Fruit fly (Drosophila melanogaster) whole organism, embryonic: ENCODE measurements around the gene CG6839.

ENCODE experiments used
- CG10209 ChIP-seq: fragments of 200-800 bp; sonication (Bioruptor generic); optimal IDR thresholded peaks from 3 replicates; lab custom pipeline; 2017; ENCODE audit warnings: missing biosample characterization, mild to moderate bottlenecking, missing genetic modification characterization, missing genetic modification reagents
- CG10565 ChIP-seq: fragments of 200-800 bp; sonication (Bioruptor generic); optimal IDR thresholded peaks from 3 replicates; lab custom pipeline; 2016; ENCODE audit warnings: missing biosample characterization, mild to moderate bottlenecking, missing genetic modification characterization
- CG11247 ChIP-seq: fragments of 200-800 bp; sonication (Bioruptor generic); IDR thresholded peaks from 2 replicates; pipeline ENCODE4 v1.3.6; 2022; ENCODE audit warnings: missing biosample characterization, missing genetic modification characterization
- CG11398 ChIP-seq: fragments of 200-800 bp; sonication (Bioruptor generic); optimal IDR thresholded peaks from 2 replicates; lab custom pipeline; 2016; ENCODE audit warnings: missing biosample characterization, missing genetic modification characterization
- CG11504 ChIP-seq: fragments of 200-800 bp; sonication (Bioruptor generic); optimal IDR thresholded peaks from 3 replicates; lab custom pipeline; 2019; ENCODE audit warnings: missing biosample characterization, mild to moderate bottlenecking, missing genetic modification characterization, moderate library complexity
- CG15011 ChIP-seq: fragments of 200-800 bp; sonication (Bioruptor generic); optimal IDR thresholded peaks from 3 replicates; lab custom pipeline; 2018; ENCODE audit warnings: missing biosample characterization, mild to moderate bottlenecking, missing genetic modification characterization
- CG1603 ChIP-seq: fragments of 200-800 bp; sonication (Bioruptor generic); optimal IDR thresholded peaks from 2 replicates; lab custom pipeline; 2019; ENCODE audit warnings: missing biosample characterization, mild to moderate bottlenecking, missing genetic modification characterization, moderate library complexity
- CG16779 ChIP-seq: fragments of 200-800 bp; sonication (Bioruptor generic); IDR thresholded peaks from 2 replicates; pipeline ENCODE4 v1.3.6; 2022; ENCODE audit warnings: missing biosample characterization, missing genetic modification characterization
- CG16813 ChIP-seq: fragments of 200-800 bp; sonication (Bioruptor generic); IDR thresholded peaks from 3 replicates; pipeline ENCODE4 v1.3.6; 2022; ENCODE audit warnings: missing biosample characterization, missing genetic modification characterization; ENCODE audit not compliant: partially characterized antibody
- CG16815 ChIP-seq: fragments of 200-800 bp; sonication (Bioruptor generic); optimal IDR thresholded peaks from 3 replicates; lab custom pipeline; 2017; ENCODE audit warnings: missing biosample characterization, mild to moderate bottlenecking, missing genetic modification characterization
- CG18011 ChIP-seq: fragments of 200-800 bp; sonication (Bioruptor generic); optimal IDR thresholded peaks from 2 replicates; lab custom pipeline; 2017; ENCODE audit warnings: missing biosample characterization, missing genetic modification characterization, mild to moderate bottlenecking, moderate library complexity, missing genotype
- CG2678 ChIP-seq: fragments of 200-800 bp; sonication (Bioruptor generic); optimal IDR thresholded peaks from 3 replicates; lab custom pipeline; 2019; ENCODE audit warnings: missing biosample characterization, mild to moderate bottlenecking, missing genetic modification characterization, moderate library complexity
- CG3281 ChIP-seq: fragments of 200-800 bp; sonication (Bioruptor generic); optimal IDR thresholded peaks from 3 replicates; lab custom pipeline; 2017; ENCODE audit warnings: missing biosample characterization, mild to moderate bottlenecking, missing genetic modification characterization
- CG4617 ChIP-seq: fragments of 200-800 bp; sonication (Bioruptor generic); optimal IDR thresholded peaks from 3 replicates; lab custom pipeline; 2016; ENCODE audit warnings: missing biosample characterization, missing genetic modification characterization, borderline replicate concordance
- CG4730 ChIP-seq: fragments of 200-800 bp; sonication (Bioruptor generic); IDR thresholded peaks from 2 replicates; pipeline ENCODE4 v1.3.6; 2022; ENCODE audit warnings: missing biosample characterization, missing genetic modification characterization
- CG7271 ChIP-seq: fragments of 200-800 bp; sonication (Bioruptor generic); optimal IDR thresholded peaks from 2 replicates; lab custom pipeline; 2018; ENCODE audit warnings: missing biosample characterization, mild to moderate bottlenecking, missing genetic modification characterization, moderate library complexity
- CG7556 ChIP-seq: fragments of 200-800 bp; sonication (Bioruptor generic); optimal IDR thresholded peaks from 2 replicates; lab custom pipeline; 2017; ENCODE audit warnings: missing biosample characterization, mild to moderate bottlenecking, missing genetic modification characterization
- CG7745 ChIP-seq: fragments of 200-800 bp; sonication (Bioruptor generic); optimal IDR thresholded peaks from 2 replicates; lab custom pipeline; 2018; ENCODE audit warnings: missing biosample characterization, mild to moderate bottlenecking, missing genetic modification characterization, moderate library complexity
- CG7786 ChIP-seq: fragments of 200-800 bp; sonication (Bioruptor generic); optimal IDR thresholded peaks from 2 replicates; lab custom pipeline; 2016; ENCODE audit warnings: missing biosample characterization, missing genetic modification characterization
- CG7928 ChIP-seq: fragments of 200-800 bp; sonication (Bioruptor generic); optimal IDR thresholded peaks from 2 replicates; lab custom pipeline; 2017; ENCODE audit warnings: missing biosample characterization, mild to moderate bottlenecking, missing genetic modification characterization
- CG7987 ChIP-seq: fragments of 200-800 bp; sonication (Bioruptor generic); optimal IDR thresholded peaks from 2 replicates; lab custom pipeline; 2018; ENCODE audit warnings: missing biosample characterization, mild to moderate bottlenecking, missing genetic modification characterization, moderate library complexity
- D19A ChIP-seq: fragments of 200-800 bp; optimal IDR thresholded peaks from 3 replicates; lab custom pipeline; 2019; ENCODE audit warnings: missing biosample characterization, mild to moderate bottlenecking, missing genetic modification characterization, moderate library complexity
- D19B ChIP-seq: fragments of 200-800 bp; sonication (Bioruptor generic); optimal IDR thresholded peaks from 2 replicates; lab custom pipeline; 2017; ENCODE audit warnings: missing biosample characterization, mild to moderate bottlenecking, missing genetic modification characterization
- Dad ChIP-seq: fragments of 200-800 bp; sonication (Bioruptor generic); optimal IDR thresholded peaks from 3 replicates; lab custom pipeline; 2016; ENCODE audit warnings: missing biosample characterization, missing genetic modification characterization
- Dek ChIP-seq: fragments of 200-800 bp; sonication (Bioruptor generic); optimal IDR thresholded peaks from 3 replicates; lab custom pipeline; 2019; ENCODE audit warnings: missing biosample characterization, mild to moderate bottlenecking, missing genetic modification characterization, moderate library complexity
- Doc2 ChIP-seq: fragments of 200-800 bp; sonication (Bioruptor generic); IDR thresholded peaks from 2 replicates; pipeline ENCODE4 v1.3.6; 2022; ENCODE audit warnings: missing biosample characterization, missing genetic modification characterization
- ERR ChIP-seq: fragments of 200-800 bp; sonication (Bioruptor generic); optimal IDR thresholded peaks from 2 replicates; lab custom pipeline; 2016; ENCODE audit warnings: missing biosample characterization, missing genetic modification characterization
- Elba2 ChIP-seq: fragments of 200-800 bp; sonication (Bioruptor generic); optimal IDR thresholded peaks from 3 replicates; lab custom pipeline; 2016; ENCODE audit warnings: missing biosample characterization, missing genetic modification characterization
- H15 ChIP-seq: fragments of 200-800 bp; sonication (Bioruptor generic); IDR thresholded peaks from 3 replicates; pipeline ENCODE4 v1.3.6; 2022; ENCODE audit warnings: missing biosample characterization, missing genetic modification characterization
- HmgD ChIP-seq: fragments of 200-800 bp; sonication (Bioruptor generic); optimal IDR thresholded peaks from 3 replicates; lab custom pipeline; 2016; ENCODE audit warnings: missing biosample characterization, missing genetic modification characterization
- Lim3 ChIP-seq: fragments of 200-800 bp; sonication (Bioruptor generic); IDR thresholded peaks from 2 replicates; pipeline ENCODE4 v1.3.6; 2022; ENCODE audit warnings: missing biosample characterization, missing genetic modification characterization
- Nf-YB ChIP-seq: fragments of 200-800 bp; sonication (Bioruptor generic); optimal IDR thresholded peaks from 3 replicates; lab custom pipeline; 2019; ENCODE audit warnings: missing biosample characterization, mild to moderate bottlenecking, missing genetic modification characterization, moderate library complexity
- Sox100B ChIP-seq: fragments of 200-800 bp; sonication (Bioruptor generic); optimal IDR thresholded peaks from 3 replicates; lab custom pipeline; 2018; ENCODE audit warnings: missing biosample characterization, mild to moderate bottlenecking, missing genetic modification characterization
- bsh ChIP-seq, 2 experiments: fragments of 200-800 bp; sonication (Bioruptor generic); optimal IDR thresholded peaks; 2 replicates each; lab custom pipeline; 2017 to 2018; ENCODE audit warnings: mild to moderate bottlenecking in 2 of 2, missing biosample characterization in 2 of 2, missing genetic modification characterization in 2 of 2, moderate library complexity in 1 of 2
- cad ChIP-seq: fragments of >200 bp; optimal IDR thresholded peaks from 2 replicates; lab custom pipeline; 2017; ENCODE audit warnings: missing biosample characterization, missing genetic modification characterization
- dysf ChIP-seq: fragments of 200-800 bp; sonication (Bioruptor generic); IDR thresholded peaks from 3 replicates; pipeline ENCODE4 v1.3.6; 2022; ENCODE audit warnings: missing biosample characterization, missing genetic modification characterization
- gce ChIP-seq: fragments of 200-800 bp; sonication (Bioruptor generic); IDR thresholded peaks from 3 replicates; pipeline ENCODE4 v1.3.6; 2022; ENCODE audit warnings: missing biosample characterization, missing genetic modification characterization
- gcm ChIP-seq: fragments of 200-800 bp; sonication (Bioruptor generic); optimal IDR thresholded peaks from 2 replicates; lab custom pipeline; 2019; ENCODE audit warnings: missing biosample characterization, mild to moderate bottlenecking, missing genetic modification characterization, moderate library complexity
- hbn ChIP-seq: fragments of 200-800 bp; sonication (Bioruptor generic); IDR thresholded peaks from 2 replicates; pipeline ENCODE4 v1.3.6; 2022; ENCODE audit warnings: missing biosample characterization, missing genetic modification characterization; ENCODE audit not compliant: partially characterized antibody
- nerfin-1 ChIP-seq: fragments of 200-800 bp; sonication (Bioruptor generic); optimal IDR thresholded peaks from 3 replicates; lab custom pipeline; 2019; ENCODE audit warnings: missing biosample characterization, mild to moderate bottlenecking, missing genetic modification characterization, moderate library complexity
- otp ChIP-seq: fragments of 200-800 bp; sonication (Bioruptor generic); IDR thresholded peaks from 3 replicates; pipeline ENCODE4, ENCODE4 v1.3.6; 2022; ENCODE audit warnings: missing biosample characterization, missing genetic modification characterization
- pita ChIP-seq: fragments of 200-800 bp; sonication (Bioruptor generic); optimal IDR thresholded peaks from 2 replicates; lab custom pipeline; 2017; ENCODE audit warnings: missing biosample characterization, mild to moderate bottlenecking, missing genetic modification characterization
- psq ChIP-seq: fragments of 200-800 bp; sonication (Bioruptor generic); optimal IDR thresholded peaks from 2 replicates; lab custom pipeline; 2017; ENCODE audit warnings: missing biosample characterization, missing genetic modification characterization
- pzg ChIP-seq: fragments of 200-800 bp; sonication (Bioruptor generic); optimal IDR thresholded peaks from 3 replicates; lab custom pipeline; 2018; ENCODE audit warnings: missing biosample characterization, mild to moderate bottlenecking, missing genetic modification characterization, moderate library complexity
- sna ChIP-seq: fragments of 200-800 bp; sonication (Bioruptor generic); IDR thresholded peaks from 2 replicates; pipeline ENCODE4 v1.3.6; 2022; ENCODE audit warnings: missing biosample characterization, missing genetic modification characterization; ENCODE audit not compliant: partially characterized antibody
- sob ChIP-seq: fragments of 200-800 bp; sonication (Bioruptor generic); IDR thresholded peaks from 2 replicates; pipeline ENCODE4 v1.3.6; 2022; ENCODE audit warnings: missing biosample characterization, missing genetic modification characterization
- tna ChIP-seq: fragments of 200-800 bp; sonication (Bioruptor generic); IDR thresholded peaks from 2 replicates; pipeline ENCODE4 v1.3.6; 2022; ENCODE audit warnings: missing biosample characterization, missing genetic modification characterization; ENCODE audit not compliant: partially characterized antibody
- trem ChIP-seq: fragments of 200-800 bp; optimal IDR thresholded peaks from 3 replicates; lab custom pipeline; 2019; ENCODE audit warnings: missing biosample characterization, mild to moderate bottlenecking, missing genetic modification characterization, moderate library complexity
- trh ChIP-seq: fragments of 200-800 bp; sonication (Bioruptor generic); optimal IDR thresholded peaks from 2 replicates; lab custom pipeline; 2016; ENCODE audit warnings: missing biosample characterization, missing genetic modification characterization
- vfl ChIP-seq: fragments of 200-800 bp; sonication (Bioruptor generic); optimal IDR thresholded peaks from 2 replicates; lab custom pipeline; 2016; ENCODE audit warnings: missing biosample characterization, missing genetic modification characterization
- wdn ChIP-seq: fragments of 200-800 bp; sonication (Bioruptor generic); IDR thresholded peaks from 2 replicates; pipeline ENCODE4 v1.3.6; 2022; ENCODE audit warnings: missing biosample characterization, missing genetic modification characterization

The CG6839 gene

DNA sequence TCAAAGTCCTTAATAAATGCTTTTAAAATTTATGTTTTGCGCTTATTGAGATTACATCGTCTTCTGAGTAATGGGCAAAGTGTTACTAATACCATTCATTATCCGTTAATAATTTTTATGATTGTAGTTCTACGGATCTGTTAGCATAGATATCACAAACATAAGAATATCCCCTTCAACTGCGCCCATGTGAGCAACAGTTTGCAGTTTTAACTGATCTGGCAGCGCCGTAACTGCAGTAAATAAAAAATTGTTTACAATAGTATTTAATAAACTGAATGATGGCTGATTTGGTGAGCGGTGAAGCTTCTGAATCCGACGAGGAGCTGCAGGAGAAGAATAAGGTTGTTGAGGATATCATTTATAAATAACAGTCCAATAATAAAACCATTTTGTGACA lies 47.4 kb upstream of the CG6839 start, which contains the start of gene Blos3 (continued):
- TF ChIP-seq dysf (GFP tag; lab: Robert Waterston, UW) = no peak
- no peak for TF ChIP-seq cad (GFP tag; lab: Kevin White, UChicago)
- no peak for TF ChIP-seq Elba2 (GFP tag; lab: Kevin White, UChicago)
- TF ChIP-seq CG11504 = no peak
- TF ChIP-seq CG3281 (GFP tag; lab: Kevin White, UChicago) = peak; percentile 52
- no peak for TF ChIP-seq CG4730 (GFP tag; lab: Robert Waterston, UW)
- TF ChIP-seq Dad (GFP tag; lab: Kevin White, UChicago) = peak; percentile 15
- no peak for TF ChIP-seq CG18011 (GFP tag; lab: Kevin White, UChicago)
- no peak for TF ChIP-seq otp (GFP tag; lab: Robert Waterston, UW)
- peak; percentile 37 for TF ChIP-seq CG7556 (GFP tag; lab: Kevin White, UChicago)
- no peak for TF ChIP-seq D19B (GFP tag; lab: Kevin White, UChicago)
- TF ChIP-seq HmgD (GFP tag; lab: Kevin White, UChicago) = no peak
- no peak for TF ChIP-seq CG10209
- no peak for TF ChIP-seq gcm
- TF ChIP-seq pzg (GFP tag; lab: Kevin White, UChicago) = peak; percentile 22
- TF ChIP-seq CG16779 (GFP tag; lab: Robert Waterston, UW) = no peak
- TF ChIP-seq trem (tag; lab: Kevin White, UChicago) = peak; percentile 55
- peak; percentile 3 for TF ChIP-seq Dek (tag; lab: Kevin White, UChicago)
- 0 out of 3 replicates have a peak, but pooled peaks have one; percentile 33 for TF ChIP-seq H15 (GFP tag; lab: Robert Waterston, UW)
- no peak for TF ChIP-seq ERR
- TF ChIP-seq vfl (GFP tag; lab: Kevin White, UChicago) = peak; percentile 10
- no peak for TF ChIP-seq wdn (GFP tag; lab: Robert Waterston, UW)
- TF ChIP-seq psq = no peak
- no peak for TF ChIP-seq CG15011 (GFP tag; lab: Kevin White, UChicago)
- peak; percentile 46 for TF ChIP-seq CG4617 (GFP tag; lab: Kevin White, UChicago)
- TF ChIP-seq sna (GFP tag; lab: Robert Waterston, UW) = no peak
- no peak for TF ChIP-seq CG2678
- no peak for TF ChIP-seq trh (GFP tag; lab: Kevin White, UChicago)
- no peak for TF ChIP-seq CG1603
- TF ChIP-seq D19A = no peak
- TF ChIP-seq CG7745 (tag; lab: Kevin White, UChicago) = no peak
- TF ChIP-seq tna (GFP tag; lab: Robert Waterston, UW) = no peak
- TF ChIP-seq Nf-YB (GFP tag; lab: Kevin White, UChicago) = no peak
- TF ChIP-seq CG11247 (GFP tag; lab: Robert Waterston, UW) = no peak
- peak; percentile 1 for TF ChIP-seq nerfin-1
- no peak for TF ChIP-seq CG7928 (GFP tag; lab: Kevin White, UChicago)
- TF ChIP-seq CG16815 = no peak
- no peak for TF ChIP-seq gce (GFP tag; lab: Robert Waterston, UW)
- TF ChIP-seq sob (GFP tag; lab: Robert Waterston, UW) = no peak
- no peak for TF ChIP-seq Lim3 (GFP tag; lab: Robert Waterston, UW)
- peak; percentile 46 for TF ChIP-seq CG7987 (GFP tag; lab: Kevin White, UChicago)
- no peak for TF ChIP-seq Doc2 (GFP tag; lab: Robert Waterston, UW)
- TF ChIP-seq CG16813 (GFP tag; lab: Robert Waterston, UW) = no peak
- peak; percentile 31 for TF ChIP-seq CG7786 (GFP tag; lab: Kevin White, UChicago)
- TF ChIP-seq CG11398 (GFP tag; lab: Kevin White, UChicago) = no peak
- no peak for TF ChIP-seq pita (GFP tag; lab: Kevin White, UChicago)
- no peak for TF ChIP-seq CG7271 (tag; lab: Kevin White, UChicago)
- no peak for TF ChIP-seq Sox100B (GFP tag; lab: Kevin White, UChicago)
- peak in 1 of 2 experiments; percentile 40 for TF ChIP-seq bsh (GFP tag; optimal IDR thresholded peaks at IDR 0.05; lab: Kevin White, UChicago)
- no peak for TF ChIP-seq CG10565 (GFP tag; lab: Kevin White, UChicago)
- TF ChIP-seq hbn (GFP tag; lab: Robert Waterston, UW) = no peak
